Fruit fly (Drosophila melanogaster) whole organism: Measurements from ENCODE around the gene Rab9Db.

Source experiments
- CG8478 ChIP-seq: fragments of >200 bp; optimal IDR thresholded peaks from 2 replicates; lab custom pipeline; 2018; ENCODE audit warnings: inconsistent platforms
- pan ChIP-seq: fragments of >200 bp; optimal IDR thresholded peaks from 2 replicates; lab custom pipeline; 2017
- psq ChIP-seq: fragments of >200 bp; optimal IDR thresholded peaks from 2 replicates; lab custom pipeline; 2017

DNA sequence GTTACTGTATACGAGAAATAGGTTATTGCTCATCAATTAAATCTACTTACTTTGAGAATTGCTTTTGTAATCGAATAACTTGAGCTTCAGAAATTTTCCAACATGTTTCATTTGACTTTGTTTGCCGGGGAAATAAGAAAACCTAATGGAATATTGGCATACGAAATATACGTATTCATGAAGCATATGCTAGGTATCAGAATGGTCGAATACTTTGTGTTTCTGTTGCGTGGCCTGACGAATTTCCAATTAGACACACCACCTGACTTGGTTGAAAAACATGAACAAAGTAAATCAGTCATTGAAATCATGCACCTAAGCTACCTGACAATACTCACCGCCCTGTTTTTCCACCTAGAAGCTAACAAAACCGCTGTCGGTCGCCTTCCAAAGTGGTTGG, 34.4 kb upstream of the Rab9Db start, which contains the start of gene CG2111:
- no peak for TF ChIP-seq CG8478 (lab: Kevin White, UChicago)
- no peak for TF ChIP-seq pan (lab: Kevin White, UChicago)
- no peak for TF ChIP-seq psq (lab: Kevin White, UChicago)
